Fruit fly (Drosophila melanogaster) whole organism, pupa: ENCODE results near the gene ball.

Source experiments
- CG10348 ChIP-seq: fragments of 200-800 bp; sonication (Bioruptor generic); IDR thresholded peaks from 2 replicates; pipeline ENCODE4 v1.3.6; 2022; ENCODE audit warnings: missing biosample characterization, missing genetic modification characterization
- CG12605 ChIP-seq: fragments of 200-800 bp; sonication (Bioruptor generic); IDR thresholded peaks from 2 replicates; pipeline ENCODE4 v1.3.6; 2022; ENCODE audit warnings: missing biosample characterization, missing genetic modification characterization
- CG13204 ChIP-seq: fragments of 200-800 bp; sonication (Bioruptor generic); optimal IDR thresholded peaks from 2 replicates; lab custom pipeline; 2018; ENCODE audit warnings: missing biosample characterization, mild to moderate bottlenecking, missing genetic modification characterization, moderate library complexity
- CG14655 ChIP-seq: fragments of 200-800 bp; sonication (Bioruptor generic); optimal IDR thresholded peaks from 3 replicates; lab custom pipeline; 2017; ENCODE audit warnings: mild to moderate bottlenecking, missing biosample characterization, missing genetic modification reagents, missing genetic modification characterization
- CG15710 ChIP-seq: fragments of 200-800 bp; sonication (Bioruptor generic); optimal IDR thresholded peaks from 2 replicates; lab custom pipeline; 2018; ENCODE audit warnings: missing biosample characterization, mild to moderate bottlenecking, missing genetic modification characterization, moderate library complexity
- CG17806 ChIP-seq: fragments of 200-800 bp; sonication (Bioruptor generic); optimal IDR thresholded peaks from 2 replicates; lab custom pipeline; 2018; ENCODE audit warnings: missing biosample characterization, mild to moderate bottlenecking, missing genetic modification characterization, moderate library complexity
- CG32121 ChIP-seq: fragments of 200-800 bp; sonication (Bioruptor generic); IDR thresholded peaks from 2 replicates; pipeline ENCODE4 v1.3.6; 2022; ENCODE audit warnings: missing biosample characterization, missing genetic modification characterization
- CG34367 ChIP-seq: fragments of 200-800 bp; sonication (Bioruptor generic); optimal IDR thresholded peaks from 2 replicates; lab custom pipeline; 2018; ENCODE audit warnings: missing biosample characterization, mild to moderate bottlenecking, missing genetic modification characterization
- CG4496 ChIP-seq: fragments of 200-800 bp; sonication (Bioruptor generic); IDR thresholded peaks from 3 replicates; pipeline ENCODE4 v1.3.6; 2022; ENCODE audit warnings: missing biosample characterization, missing genetic modification characterization
- CG8159 ChIP-seq: fragments of 200-800 bp; sonication (Bioruptor generic); optimal IDR thresholded peaks from 3 replicates; lab custom pipeline; 2018; ENCODE audit warnings: missing biosample characterization, mild to moderate bottlenecking, missing genetic modification characterization, moderate library complexity
- CG8301 ChIP-seq: fragments of 200-800 bp; sonication (Bioruptor generic); optimal IDR thresholded peaks from 2 replicates; lab custom pipeline; 2018; ENCODE audit warnings: missing biosample characterization, mild to moderate bottlenecking, missing genetic modification characterization
- CG9948 ChIP-seq: fragments of 200-800 bp; sonication (Bioruptor generic); optimal IDR thresholded peaks from 2 replicates; lab custom pipeline; 2018; ENCODE audit warnings: missing biosample characterization, mild to moderate bottlenecking, missing genetic modification characterization, moderate library complexity
- D1 ChIP-seq: fragments of 200-800 bp; sonication (Bioruptor generic); optimal IDR thresholded peaks from 2 replicates; lab custom pipeline; 2018; ENCODE audit warnings: missing biosample characterization, mild to moderate bottlenecking, missing genetic modification characterization, moderate library complexity
- EcR ChIP-seq: fragments of 200-800 bp; sonication (Bioruptor generic); optimal IDR thresholded peaks from 3 replicates; lab custom pipeline; 2019; ENCODE audit warnings: missing biosample characterization, missing genetic modification characterization, mild to moderate bottlenecking, moderate library complexity, missing genetic modification reagents
- Ets98B ChIP-seq: fragments of 200-800 bp; sonication (Bioruptor generic); IDR thresholded peaks from 2 replicates; pipeline ENCODE4 v1.3.6; 2022; ENCODE audit warnings: missing biosample characterization, missing genetic modification characterization
- Pif1A ChIP-seq: fragments of 200-800 bp; sonication (Bioruptor generic); optimal IDR thresholded peaks from 3 replicates; lab custom pipeline; 2016; ENCODE audit warnings: missing biosample characterization, missing genetic modification characterization
- Pif1B ChIP-seq: fragments of 200-800 bp; sonication (Bioruptor generic); optimal IDR thresholded peaks from 3 replicates; lab custom pipeline; 2016; ENCODE audit warnings: missing biosample characterization, missing genetic modification characterization
- Snoo ChIP-seq: fragments of 200-800 bp; sonication (Bioruptor generic); optimal IDR thresholded peaks from 3 replicates; lab custom pipeline; 2017; ENCODE audit warnings: missing biosample characterization, mild to moderate bottlenecking, missing genetic modification characterization, inconsistent platforms
- fd96Ca ChIP-seq: fragments of 200-800 bp; sonication (Bioruptor generic); IDR thresholded peaks from 3 replicates; pipeline ENCODE4 v1.3.6; 2022; ENCODE audit warnings: missing biosample characterization, missing genetic modification characterization
- gl ChIP-seq: fragments of 200-800 bp; sonication (Bioruptor generic); optimal IDR thresholded peaks from 2 replicates; lab custom pipeline; 2018; ENCODE audit warnings: missing biosample characterization, mild to moderate bottlenecking, missing genetic modification characterization
- rn ChIP-seq: fragments of 200-800 bp; sonication (Bioruptor generic); IDR thresholded peaks from 2 replicates; pipeline ENCODE4 v1.3.6; 2022; ENCODE audit warnings: missing biosample characterization, missing genetic modification characterization

Gene ball

DNA sequence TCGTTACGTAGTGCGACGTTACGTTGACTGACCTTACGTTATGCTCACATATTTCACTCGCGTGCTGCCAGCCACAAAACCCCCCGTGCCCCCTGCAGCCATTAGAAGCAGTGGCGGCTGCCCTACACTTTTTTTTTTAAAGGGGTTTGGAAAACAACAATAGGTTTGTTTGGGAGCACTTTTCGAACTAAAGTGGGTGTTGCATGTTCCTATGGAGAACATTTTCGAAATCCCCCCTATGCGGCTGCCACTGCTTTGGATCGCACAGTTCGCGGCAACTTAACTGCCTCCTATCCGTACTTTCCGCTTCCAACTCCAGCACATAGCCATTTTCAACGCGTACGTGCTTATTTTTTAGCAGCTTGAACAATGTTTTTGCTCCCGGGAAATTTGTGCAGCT, 12.9 kb downstream of the ball start:
- TF ChIP-seq Pif1B (no peak), CG17806 (tag; lab: Kevin White, UChicago) (peak; percentile 7), Ets98B (peak; percentile 28; the same call in 1 of the 2 replicates), CG34367 (tag; lab: Kevin White, UChicago) (no peak), gl (no peak), fd96Ca (GFP tag; lab: Robert Waterston, UW) (peak; percentile 61; the same call in 2 of the 3 replicates), CG10348 (no peak), CG14655 (GFP tag; lab: Kevin White, UChicago) (peak; percentile 30), CG15710 (peak; percentile 28), Pif1A (GFP tag; lab: Kevin White, UChicago) (peak; percentile 32), D1 (no peak), CG4496 (GFP tag; lab: Robert Waterston, UW) (peak; percentile 34; the same call in 1 of the 3 replicates), CG32121 (GFP tag; lab: Robert Waterston, UW) (no peak), CG8159 (tag; lab: Kevin White, UChicago) (peak; percentile 30), Snoo (no peak), CG8301 (tag; lab: Kevin White, UChicago) (no peak), EcR (GFP tag; lab: Kevin White, UChicago) (no peak), CG9948 (no peak), CG12605 (GFP tag; lab: Robert Waterston, UW) (no peak; the same call in 1 of the 2 replicates), rn (GFP tag; lab: Robert Waterston, UW) (no peak), CG13204 (GFP tag; lab: Kevin White, UChicago) (no peak)

DNA sequence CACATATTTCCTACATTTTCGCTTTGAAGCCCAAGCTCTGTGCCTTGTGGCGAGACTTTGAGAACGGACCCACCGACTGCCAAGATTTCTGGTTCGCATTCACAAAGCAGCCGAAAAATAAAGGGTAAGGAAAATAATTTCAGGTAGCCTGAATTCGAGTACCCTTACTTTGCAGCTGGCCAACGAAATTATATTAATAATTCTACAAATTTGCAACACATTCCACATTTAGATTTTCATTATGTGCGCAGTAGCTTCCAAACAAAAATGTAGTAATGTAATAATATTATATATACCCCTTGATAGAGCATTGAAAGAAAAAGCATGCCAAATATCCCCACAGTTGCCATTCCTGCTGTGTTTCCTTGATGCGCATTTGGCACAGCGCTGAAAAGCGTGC, 20.2 kb downstream of the ball start:
- no peak for TF ChIP-seq CG10348
- TF ChIP-seq Snoo: no peak
- TF ChIP-seq CG9948: peak; percentile 8
- peak; percentile 50 for TF ChIP-seq CG8159 (tag; lab: Kevin White, UChicago)
- peak; percentile 8 for TF ChIP-seq Pif1A (GFP tag; lab: Kevin White, UChicago)
- TF ChIP-seq CG17806 (tag; lab: Kevin White, UChicago): peak; percentile 2

DNA sequence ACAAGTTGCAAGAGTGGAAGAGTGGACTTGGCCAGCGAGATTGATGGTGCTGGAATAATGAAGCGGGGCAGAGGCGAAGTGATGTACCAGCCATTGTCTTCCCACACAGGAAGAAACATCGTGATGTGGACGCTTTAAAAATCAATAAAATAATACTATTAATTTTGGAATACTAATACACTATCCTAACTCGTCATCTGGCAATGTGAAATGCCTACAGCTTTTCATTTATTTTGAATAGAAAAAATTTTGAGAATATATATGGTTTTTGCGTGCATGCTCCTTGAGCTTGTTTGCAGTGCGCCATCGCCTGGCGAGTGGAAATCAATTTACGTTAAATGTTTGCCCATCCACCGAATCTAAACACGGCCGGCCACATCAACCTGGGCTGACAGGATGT, 34.7 kb downstream of the ball start:
- peak; percentile 32; the same call in 1 of the 2 replicates for TF ChIP-seq Ets98B
- TF ChIP-seq CG12605 (GFP tag; lab: Robert Waterston, UW): peak; percentile 37; the same call in 1 of the 2 replicates
- no peak for TF ChIP-seq D1
- TF ChIP-seq Snoo: no peak
- peak; percentile 69 for TF ChIP-seq CG8301 (tag; lab: Kevin White, UChicago)
- no peak for TF ChIP-seq rn (GFP tag; lab: Robert Waterston, UW)
- TF ChIP-seq CG32121 (GFP tag; lab: Robert Waterston, UW): no peak
- TF ChIP-seq CG8159 (tag; lab: Kevin White, UChicago): peak; percentile 71
- peak; percentile 67 for TF ChIP-seq Pif1B
- peak; percentile 84 for TF ChIP-seq CG9948
- TF ChIP-seq CG13204 (GFP tag; lab: Kevin White, UChicago): no peak
- peak; percentile 61 for TF ChIP-seq CG34367 (tag; lab: Kevin White, UChicago)
- no peak for TF ChIP-seq CG4496 (GFP tag; lab: Robert Waterston, UW)
- peak; percentile 71 for TF ChIP-seq CG15710
- TF ChIP-seq gl: peak; percentile 38
- TF ChIP-seq Pif1A (GFP tag; lab: Kevin White, UChicago): peak; percentile 72
- TF ChIP-seq CG10348: no peak
- TF ChIP-seq CG14655 (GFP tag; lab: Kevin White, UChicago): peak; percentile 85
- TF ChIP-seq fd96Ca (GFP tag; lab: Robert Waterston, UW): 0 out of 3 replicates have a peak, but pooled peaks have one; percentile 42
- TF ChIP-seq CG17806 (tag; lab: Kevin White, UChicago): peak; percentile 80

DNA sequence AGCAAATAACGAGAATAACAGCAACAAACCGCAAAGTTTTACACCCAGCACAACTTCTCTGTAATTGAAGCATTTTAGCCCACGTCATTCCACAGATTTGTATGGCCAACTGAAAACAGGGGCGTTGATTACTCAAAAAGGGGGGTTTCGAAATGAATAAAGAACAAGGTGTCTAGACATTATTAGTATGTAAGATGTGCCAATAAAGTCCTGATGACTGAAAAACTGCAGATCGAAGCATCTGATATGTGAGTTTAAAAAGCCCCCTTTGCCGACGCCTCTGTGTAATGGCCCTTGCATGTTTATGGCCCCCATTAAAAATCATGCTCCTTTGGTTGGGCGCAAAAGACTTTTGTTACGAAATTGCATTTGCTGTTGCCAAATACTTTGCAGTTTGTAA, 45.5 kb downstream of the ball start:
- peak; percentile 67 for TF ChIP-seq CG4496 (GFP tag; lab: Robert Waterston, UW)
- peak; percentile 76 for TF ChIP-seq CG14655 (GFP tag; lab: Kevin White, UChicago)
- TF ChIP-seq CG13204 (GFP tag; lab: Kevin White, UChicago): peak; percentile 1
- TF ChIP-seq fd96Ca (GFP tag; lab: Robert Waterston, UW): peak; percentile 83
- TF ChIP-seq D1: peak; percentile 38
- TF ChIP-seq CG9948: peak; percentile 69
- TF ChIP-seq CG15710: peak; percentile 75
- TF ChIP-seq Pif1B: peak; percentile 72
- 0 out of 2 replicates have a peak, but pooled peaks have one; percentile 30 for TF ChIP-seq rn (GFP tag; lab: Robert Waterston, UW)
- peak; percentile 61; the same call in 1 of the 2 replicates for TF ChIP-seq CG32121 (GFP tag; lab: Robert Waterston, UW)
- peak; percentile 79 for TF ChIP-seq Pif1A (GFP tag; lab: Kevin White, UChicago)
- TF ChIP-seq EcR (GFP tag; lab: Kevin White, UChicago): no peak
- peak; percentile 49; the same call in 1 of the 2 replicates for TF ChIP-seq CG12605 (GFP tag; lab: Robert Waterston, UW)
- no peak for TF ChIP-seq CG10348
- TF ChIP-seq Ets98B: peak; percentile 71
- peak; percentile 79 for TF ChIP-seq CG17806 (tag; lab: Kevin White, UChicago)
- peak; percentile 69 for TF ChIP-seq CG34367 (tag; lab: Kevin White, UChicago)
- peak; percentile 51 for TF ChIP-seq Snoo
- peak; percentile 46 for TF ChIP-seq gl
- peak; percentile 66 for TF ChIP-seq CG8301 (tag; lab: Kevin White, UChicago)
- peak; percentile 79 for TF ChIP-seq CG8159 (tag; lab: Kevin White, UChicago)
